Worm (Caenorhabditis elegans) whole organism, L2 larva: ENCODE results near the gene R08C7.11.

ENCODE experiments used
- F13H6.1 ChIP-seq: sonication (generic microtip); optimal IDR thresholded peaks from 2 replicates; lab custom pipeline; 2016; ENCODE audit warnings: missing genetic modification characterization, missing compliant biosample characterization
- R02D3.7 ChIP-seq: fragments of 150-350 bp; optimal IDR thresholded peaks from 2 replicates; lab custom pipeline; 2014; ENCODE audit warnings: missing biosample characterization, missing genetic modification characterization
- ZK546.5 ChIP-seq: sonication (generic microtip); optimal IDR thresholded peaks from 2 replicates; lab custom pipeline; 2017; ENCODE audit warnings: missing biosample characterization, missing genetic modification characterization
- alr-1 ChIP-seq: fragments of 150-350 bp; optimal IDR thresholded peaks from 2 replicates; lab custom pipeline; 2014; ENCODE audit warnings: missing biosample characterization, missing genetic modification characterization
- ama-1 ChIP-seq: fragments of 150-350 bp; optimal IDR thresholded peaks from 2 replicates; lab custom pipeline; 2018; ENCODE audit warnings: inconsistent platforms
- blmp-1 ChIP-seq: sonication (generic microtip); optimal IDR thresholded peaks from 2 replicates; lab custom pipeline; 2017; ENCODE audit warnings: missing genetic modification characterization, mild to moderate bottlenecking, missing compliant biosample characterization, antibody characterized with exemption, moderate library complexity; ENCODE audit not compliant: insufficient read depth
- ceh-16 ChIP-seq: fragments of 150-350 bp; optimal IDR thresholded peaks from 2 replicates; lab custom pipeline; 2014; ENCODE audit warnings: missing biosample characterization, missing genetic modification characterization
- dmd-4 ChIP-seq: sonication (generic microtip); optimal IDR thresholded peaks from 2 replicates; lab custom pipeline; 2017; ENCODE audit warnings: missing biosample characterization, missing genetic modification characterization
- elt-1 ChIP-seq: fragments of 150-350 bp; optimal IDR thresholded peaks from 2 replicates; lab custom pipeline; 2014; ENCODE audit warnings: missing biosample characterization, missing genetic modification characterization
- elt-3 ChIP-seq: sonication (generic microtip); optimal IDR thresholded peaks from 2 replicates; lab custom pipeline; 2017; ENCODE audit warnings: missing biosample characterization, missing genetic modification characterization
- fos-1 ChIP-seq: fragments of 150-350 bp; optimal IDR thresholded peaks from 2 replicates; lab custom pipeline; 2014; ENCODE audit warnings: missing biosample characterization, missing genetic modification characterization
- lin-11 ChIP-seq: fragments of 150-350 bp; sonication (generic microtip); optimal IDR thresholded peaks from 2 replicates; lab custom pipeline; 2014; ENCODE audit warnings: missing biosample characterization, missing genetic modification characterization, inconsistent platforms, mixed read lengths
- lin-39 ChIP-seq: fragments of 150-350 bp; optimal IDR thresholded peaks from 2 replicates; lab custom pipeline; 2014; ENCODE audit warnings: missing biosample characterization, missing genetic modification reagents, missing genetic modification characterization
- lsy-2 ChIP-seq, 2 experiments: fragments of 150-350 bp in 1 of 2; sonication (generic microtip) in 1 of 2; optimal IDR thresholded peaks; 2 replicates each; lab custom pipeline; 2014 to 2017; ENCODE audit warnings: missing biosample characterization in 2 of 2, missing genetic modification characterization in 2 of 2
- mab-5 ChIP-seq: fragments of 150-350 bp; optimal IDR thresholded peaks from 2 replicates; lab custom pipeline; 2014; ENCODE audit warnings: missing biosample characterization, missing genetic modification characterization
- nhr-11 ChIP-seq: fragments of 150-350 bp; optimal IDR thresholded peaks from 2 replicates; lab custom pipeline; 2014; ENCODE audit warnings: missing biosample characterization, missing genetic modification characterization
- nhr-12 ChIP-seq: fragments of 150-350 bp; optimal IDR thresholded peaks from 2 replicates; lab custom pipeline; 2014; ENCODE audit warnings: missing biosample characterization, missing genetic modification characterization
- nhr-23 ChIP-seq: fragments of 150-350 bp; optimal IDR thresholded peaks from 2 replicates; lab custom pipeline; 2014; ENCODE audit warnings: missing biosample characterization, missing genetic modification reagents, missing genetic modification characterization
- nhr-237 ChIP-seq: fragments of 150-350 bp; optimal IDR thresholded peaks from 2 replicates; lab custom pipeline; 2014; ENCODE audit warnings: missing biosample characterization, missing genetic modification characterization
- nhr-25 ChIP-seq: fragments of 150-350 bp; sonication (generic microtip); optimal IDR thresholded peaks from 3 replicates; lab custom pipeline; 2014; ENCODE audit warnings: missing biosample characterization, missing genetic modification characterization
- nhr-6 ChIP-seq: fragments of 150-350 bp; optimal IDR thresholded peaks from 2 replicates; lab custom pipeline; 2014; ENCODE audit warnings: missing biosample characterization, missing genetic modification characterization
- nhr-77 ChIP-seq: fragments of 150-350 bp; optimal IDR thresholded peaks from 2 replicates; lab custom pipeline; 2014; ENCODE audit warnings: missing biosample characterization, missing genetic modification characterization
- peb-1 ChIP-seq: fragments of 150-350 bp; optimal IDR thresholded peaks from 2 replicates; lab custom pipeline; 2014; ENCODE audit warnings: missing biosample characterization, missing genetic modification characterization
- sma-3 ChIP-seq: sonication (generic microtip); optimal IDR thresholded peaks from 2 replicates; lab custom pipeline; 2016; ENCODE audit warnings: missing genetic modification reagents, missing genetic modification characterization, missing compliant biosample characterization
- sma-9 ChIP-seq, 2 experiments: fragments of 150-350 bp in 1 of 2; sonication (generic microtip) in 1 of 2; optimal IDR thresholded peaks; 2 replicates each; lab custom pipeline; 2014 to 2016; ENCODE audit warnings: missing genetic modification characterization in 2 of 2, mild to moderate bottlenecking in 1 of 2, missing biosample characterization in 1 of 2, missing compliant biosample characterization in 1 of 2, missing genetic modification reagents in 1 of 2, moderate library complexity in 1 of 2
- snpc-4 ChIP-seq: fragments of 150-350 bp; optimal IDR thresholded peaks from 2 replicates; lab custom pipeline; 2014; ENCODE audit warnings: missing biosample characterization, missing genetic modification characterization
- unc-39 ChIP-seq: fragments of 150-350 bp; optimal IDR thresholded peaks from 2 replicates; lab custom pipeline; 2014; ENCODE audit warnings: missing biosample characterization, missing genetic modification characterization
- unc-55 ChIP-seq: fragments of 150-350 bp; sonication (generic microtip); optimal IDR thresholded peaks from 3 replicates; lab custom pipeline; 2014; ENCODE audit warnings: missing biosample characterization, missing genetic modification reagents, missing genetic modification characterization
- zag-1 ChIP-seq: fragments of 150-350 bp; optimal IDR thresholded peaks from 2 replicates; lab custom pipeline; 2014; ENCODE audit warnings: missing biosample characterization, missing genetic modification characterization
- ztf-1 ChIP-seq: fragments of 200-800 bp; sonication (Bioruptor generic); conservative IDR thresholded peaks from 2 replicates; pipeline ENCODE4 v1.3.6; 2022; ENCODE audit warnings: missing genetic modification characterization, missing compliant biosample characterization

R08C7.11 gene

DNA sequence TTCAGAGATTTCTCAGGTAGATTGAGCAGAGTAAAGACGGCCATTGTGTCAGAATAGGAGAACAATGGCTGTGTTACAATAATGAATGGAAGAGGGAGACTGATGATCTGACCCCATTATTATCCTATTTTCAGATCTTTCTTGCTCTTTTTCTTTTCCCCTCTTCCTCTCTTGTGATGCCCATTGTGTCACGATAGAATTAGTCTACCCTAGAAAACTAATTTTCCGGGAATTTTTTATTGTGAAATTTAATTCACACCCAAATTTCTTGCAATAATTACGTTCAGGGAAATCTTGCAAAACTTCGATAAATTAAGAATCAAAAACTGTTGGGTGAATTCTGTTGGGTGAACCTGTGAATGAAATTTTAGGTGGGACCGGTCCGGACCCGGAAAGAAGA is 13.7 kb downstream of the R08C7.11 start, which contains the start of gene fbxb-75:
Gene fbxb-75 (minus strand): TSS at position 101 of the 400 bp plus-strand sequence.
- TF ChIP-seq nhr-11 (tag; lab: Kevin White, UChicago) = no peak
- no peak for TF ChIP-seq lin-39 (tag; lab: Kevin White, UChicago)
- TF ChIP-seq elt-3 (tag; lab: Kevin White, UChicago) = no peak
- TF ChIP-seq nhr-6 = no peak
- TF ChIP-seq ztf-1 (GFP tag; lab: Robert Waterston, UW) = no peak
- no peak for TF ChIP-seq ceh-16 (tag; lab: Kevin White, UChicago)

DNA sequence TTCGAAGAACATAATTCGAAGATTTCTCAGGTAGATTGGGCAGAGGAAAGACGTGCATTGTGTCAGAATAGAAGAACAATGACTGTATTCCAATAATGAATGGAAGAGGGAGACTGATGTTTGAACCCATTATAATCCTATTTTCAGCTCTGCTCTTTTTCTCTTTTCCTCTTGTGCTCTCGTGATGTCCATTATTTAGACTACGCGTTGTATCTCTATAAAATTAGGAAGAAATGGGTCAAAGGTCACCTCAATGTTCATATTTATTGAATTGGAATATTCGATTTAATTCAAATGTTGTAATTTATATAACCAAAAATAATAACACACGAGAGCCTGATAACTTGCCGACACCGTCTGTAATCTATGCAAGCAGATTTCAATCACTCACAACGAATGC is 15.5 kb downstream of the R08C7.11 start, which contains the start of gene fbxb-74:
Gene fbxb-74 (minus strand): TSS at position 101 of the 400 bp plus-strand sequence.
- no peak for TF ChIP-seq R02D3.7 (tag; lab: Kevin White, UChicago)
- TF ChIP-seq alr-1 (tag; lab: Kevin White, UChicago) = no peak
- TF ChIP-seq unc-55 (GFP tag; lab: Kevin White, UChicago) = no peak
- TF ChIP-seq ceh-16 (tag; lab: Kevin White, UChicago) = no peak
- TF ChIP-seq nhr-25 (tag; lab: Kevin White, UChicago) = no peak
- no peak for TF ChIP-seq nhr-12
- no peak for TF ChIP-seq sma-3 (GFP tag; lab: Kevin White, UChicago)
- TF ChIP-seq, all 48 proteins: peak for 0

DNA sequence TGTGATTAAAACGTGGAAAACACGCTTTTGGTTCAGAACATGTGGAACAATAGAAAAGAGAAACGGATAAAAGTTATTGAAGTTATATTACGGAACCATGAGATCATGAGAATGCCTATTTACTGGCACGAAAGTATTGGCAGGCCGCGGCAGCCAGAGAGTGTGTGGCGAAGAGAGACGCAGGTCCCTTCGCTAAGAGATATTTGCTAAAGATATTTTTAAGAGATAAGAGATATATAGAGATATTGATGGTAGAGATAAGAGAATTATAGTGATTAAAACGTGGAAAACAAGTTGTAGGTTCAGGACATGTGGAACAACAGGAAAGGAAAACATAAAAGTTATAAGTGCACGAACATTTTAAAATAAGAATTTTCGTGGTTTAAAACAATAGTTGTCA is 16.9 kb downstream of the R08C7.11 start:
- TF ChIP-seq sma-9 (GFP tag; optimal IDR thresholded peaks at IDR 0.05; lab: Kevin White, UChicago) = peak; percentile 45
- no peak for TF ChIP-seq sma-9 (tag; optimal IDR thresholded peaks at IDR 0.05; lab: Kevin White, UChicago)
- peak; percentile 51 for TF ChIP-seq elt-1 (tag; lab: Kevin White, UChicago)
- no peak for TF ChIP-seq snpc-4 (tag; lab: Kevin White, UChicago)
- TF ChIP-seq F13H6.1 (tag; lab: Kevin White, UChicago) = no peak
- TF ChIP-seq alr-1 (tag; lab: Kevin White, UChicago) = no peak
- no peak for TF ChIP-seq zag-1 (tag; lab: Kevin White, UChicago)
- TF ChIP-seq nhr-77 (tag; lab: Kevin White, UChicago) = no peak
- no peak for TF ChIP-seq unc-39 (tag; lab: Kevin White, UChicago)
- no peak for TF ChIP-seq mab-5 (tag; lab: Kevin White, UChicago)
- no peak for TF ChIP-seq nhr-23 (tag; lab: Kevin White, UChicago)

DNA sequence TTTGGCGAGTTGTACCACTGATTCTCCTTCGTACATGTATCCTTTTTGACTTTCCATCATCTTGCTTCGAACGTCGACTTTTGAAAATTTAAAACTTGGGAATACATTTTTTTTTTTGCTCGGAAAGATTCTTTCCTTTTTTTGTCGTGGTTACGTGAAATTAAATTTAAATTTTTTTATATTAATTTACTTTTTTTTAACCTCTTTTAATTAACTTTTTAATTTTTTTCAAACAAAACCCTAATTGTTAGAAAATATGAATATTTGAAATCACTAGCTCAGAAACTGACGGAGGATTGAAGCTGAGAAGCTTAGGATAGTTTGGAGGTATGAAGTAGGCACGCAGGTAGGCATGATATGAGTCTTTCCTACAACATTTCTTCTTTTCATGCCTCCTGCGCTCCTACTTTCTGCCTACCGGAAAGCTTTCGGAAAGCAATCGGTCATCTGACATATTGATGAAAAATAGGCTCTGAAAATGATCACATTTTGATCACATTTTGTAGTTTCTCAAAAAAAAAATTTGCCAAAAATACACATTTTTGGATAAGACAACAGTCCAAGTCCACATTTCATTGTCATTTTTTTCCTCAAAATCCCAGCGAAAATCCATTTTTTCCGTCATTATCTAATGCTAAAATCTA is 20.2 kb downstream of the R08C7.11 start, which contains the start of the genes R08C7.8 and R08C7.4:
Gene R08C7.8 (minus strand): TSS at position 101 of the 644 bp plus-strand sequence.
Gene R08C7.4 (plus strand): TSS at position 594 of the 644 bp plus-strand sequence.
- no peak for TF ChIP-seq nhr-23 (tag; lab: Kevin White, UChicago)
- no peak for TF ChIP-seq snpc-4 (tag; lab: Kevin White, UChicago)
- no peak for TF ChIP-seq lin-39 (tag; lab: Kevin White, UChicago)
- no peak for TF ChIP-seq alr-1 (tag; lab: Kevin White, UChicago)

DNA sequence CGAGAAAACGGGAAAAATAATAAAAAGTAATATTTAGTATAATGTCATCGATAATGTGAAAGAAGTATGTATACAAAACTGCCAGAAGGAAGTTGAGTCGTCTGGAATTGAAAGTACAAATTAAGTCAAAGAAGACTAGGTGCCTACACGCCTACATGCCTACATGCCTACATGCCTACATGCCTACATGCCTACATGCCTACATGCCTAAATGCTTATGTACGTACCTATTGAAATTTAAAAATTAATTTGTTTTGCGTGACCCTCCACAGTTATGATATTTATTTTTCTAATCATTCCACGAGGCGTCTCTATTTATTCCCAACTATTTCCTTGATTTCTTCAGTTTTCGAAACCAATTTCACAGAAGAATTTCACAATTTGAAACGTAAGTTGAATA is 24.8 kb downstream of the R08C7.11 start, which contains the start of the genes str-185 and R08C7.5:
Gene str-185 (minus strand): TSS at position 101 of the 400 bp plus-strand sequence.
Gene R08C7.5 (plus strand): TSS at position 329 of the 400 bp plus-strand sequence.
- no peak for TF ChIP-seq lsy-2 (tag; optimal IDR thresholded peaks at IDR 0.05; lab: Kevin White, UChicago)
- TF ChIP-seq lin-11 (tag; lab: Kevin White, UChicago) = no peak
- TF ChIP-seq ama-1 (lab: Kevin White, UChicago) = no peak
- TF ChIP-seq nhr-6 = no peak
- TF ChIP-seq unc-55 (GFP tag; lab: Kevin White, UChicago) = no peak
- no peak for TF ChIP-seq ZK546.5
- no peak for TF ChIP-seq fos-1 (tag; lab: Kevin White, UChicago)
- no peak for TF ChIP-seq mab-5 (tag; lab: Kevin White, UChicago)
- no peak for TF ChIP-seq snpc-4 (tag; lab: Kevin White, UChicago)
- no peak for TF ChIP-seq ceh-16 (tag; lab: Kevin White, UChicago)
- TF ChIP-seq sma-9 (GFP tag; optimal IDR thresholded peaks at IDR 0.05; lab: Kevin White, UChicago) = no peak
- no peak for TF ChIP-seq sma-9 (tag; optimal IDR thresholded peaks at IDR 0.05; lab: Kevin White, UChicago)
- TF ChIP-seq zag-1 (tag; lab: Kevin White, UChicago) = no peak
- no peak for TF ChIP-seq blmp-1 (tag; lab: Kevin White, UChicago)
- no peak for TF ChIP-seq dmd-4 (tag; lab: Kevin White, UChicago)
- TF ChIP-seq nhr-23 (tag; lab: Kevin White, UChicago) = no peak
- no peak for TF ChIP-seq peb-1 (tag; lab: Kevin White, UChicago)
- TF ChIP-seq sma-3 (GFP tag; lab: Kevin White, UChicago) = no peak
- no peak for TF ChIP-seq alr-1 (tag; lab: Kevin White, UChicago)
- TF ChIP-seq nhr-12 = no peak
- TF ChIP-seq nhr-237 (tag; lab: Kevin White, UChicago) = no peak
- TF ChIP-seq, all 48 proteins: peak for 0
